Worm (Caenorhabditis elegans): ENCODE data around the gene K01C8.2.

ce11 chrII:8253160-8253793 lies 16.0 kb downstream of the K01C8.2 start, which contains the start of gene F35C11.5:
- TF ChIP-seq fkh-10 (GFP tag; optimal IDR thresholded peaks at IDR 0.05) (no peak), rbr-2 (tag; optimal IDR thresholded peaks at IDR 0.05) (no peak), mes-2 (tag; optimal IDR thresholded peaks at IDR 0.05; ENCODE audit: poor library complexity, severe bottlenecking) (no peak), unc-62 (GFP tag; optimal IDR thresholded peaks at IDR 0.05 in 1 of 2) (no peak), unc-62 (tag; optimal IDR thresholded peaks at IDR 0.05) (no peak), ceh-20 (GFP tag; IDR thresholded peaks at IDR 0.05) (no peak), Y105C5A.15 (GFP tag; IDR thresholded peaks at IDR 0.05) (no peak)

Measured in whole organism, L4 larva.